Worm (Caenorhabditis elegans) whole organism, L4/young adult: ENCODE data around the gene W03F9.11.

Source experiments
- W03F9.2 ChIP-seq: fragments of 150-350 bp; optimal IDR thresholded peaks from 2 replicates; lab custom pipeline; 2014; ENCODE audit warnings: missing biosample characterization, missing genetic modification characterization
- him-1 ChIP-seq: sonication (generic microtip); optimal IDR thresholded peaks from 2 replicates; lab custom pipeline; 2016; ENCODE audit warnings: missing genotype, missing genetic modification reagents, missing genetic modification characterization, missing compliant biosample characterization

- TF ChIP-seq him-1 (tag; lab: Kevin White, UChicago) (no peak), W03F9.2 (tag; lab: Kevin White, UChicago) (peak; percentile 91)
Observed at ce11 chrV:122750-123149, 18.4 kb downstream of the W03F9.11 start, which contains the start of gene cgp-1.
